Fruit fly (Drosophila melanogaster): ENCODE measurements around the gene CG12020.

The CG12020 gene

DNA sequence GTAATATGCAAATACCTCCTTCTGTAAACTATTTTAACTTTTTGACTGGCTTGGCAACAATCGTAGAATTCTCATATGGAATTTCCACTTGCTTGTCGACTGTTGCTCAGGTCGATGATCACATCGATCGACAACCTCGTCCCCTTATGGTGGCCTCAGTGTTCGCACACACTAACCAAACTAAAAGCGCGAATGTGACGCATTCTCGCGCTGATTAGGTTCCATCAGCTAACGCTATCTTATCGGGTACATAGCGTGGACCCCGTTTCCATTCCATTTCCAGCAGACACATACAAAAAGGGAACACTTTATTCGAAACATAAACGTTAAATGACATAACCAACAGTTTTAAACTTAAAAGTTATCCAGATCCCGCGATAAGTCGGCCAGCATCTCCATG is 7.8 kb upstream of the CG12020 start:
- TF ChIP-seq Eip75B (GFP tag; optimal IDR thresholded peaks at IDR 0.05) (no peak), CG7368 (GFP tag; optimal IDR thresholded peaks at IDR 0.05) (no peak), Ets21C (GFP tag; optimal IDR thresholded peaks at IDR 0.05) (no peak), vri (GFP tag; optimal IDR thresholded peaks at IDR 0.05) (peak; percentile 49), cyc (GFP tag; optimal IDR thresholded peaks at IDR 0.05) (no peak), CG3032 (tag; optimal IDR thresholded peaks at IDR 0.05) (no peak), CG15336 (GFP tag; IDR thresholded peaks at IDR 0.05) (no peak), Hr4 (GFP tag; optimal IDR thresholded peaks at IDR 0.05) (no peak)

- TF ChIP-seq CG8119 (GFP tag; IDR thresholded peaks at IDR 0.05) (peak; percentile 33; the same call in 2 of the 3 replicates), dsx (GFP tag; optimal IDR thresholded peaks at IDR 0.05; ENCODE audit: poor library complexity, severe bottlenecking) (peak; percentile 99), ss (GFP tag; optimal IDR thresholded peaks at IDR 0.05) (peak in 1 of 2 experiments; percentile 2), CG6854 (GFP tag; optimal IDR thresholded peaks at IDR 0.05) (peak; percentile 15), OdsH (GFP tag; optimal IDR thresholded peaks at IDR 0.05) (no peak), Eip93F (GFP tag; optimal IDR thresholded peaks at IDR 0.05) (no peak), CG11294 (GFP tag; IDR thresholded peaks at IDR 0.05) (no peak), svp (GFP tag) (peak; percentile 85), Ets21C (GFP tag; optimal IDR thresholded peaks at IDR 0.05) (no peak), Blimp-1 (GFP tag; optimal IDR thresholded peaks at IDR 0.05) (peak; percentile 50), pdm3 (GFP tag; optimal IDR thresholded peaks at IDR 0.05) (no peak), acj6 (GFP tag; optimal IDR thresholded peaks at IDR 0.05) (no peak), salr (GFP tag; optimal IDR thresholded peaks at IDR 0.05) (no peak), Sox14 (GFP tag; optimal IDR thresholded peaks at IDR 0.05) (no peak), CG6808 (GFP tag; optimal IDR thresholded peaks at IDR 0.05) (no peak), Hr39 (GFP tag; optimal IDR thresholded peaks at IDR 0.05) (no peak), CG6163 (GFP tag; IDR thresholded peaks at IDR 0.05) (peak; percentile 56), achi (GFP tag; optimal IDR thresholded peaks at IDR 0.05) (no peak), CG10631 (GFP tag; optimal IDR thresholded peaks at IDR 0.05) (no peak), fkh (GFP tag; optimal IDR thresholded peaks at IDR 0.05) (peak; percentile 63), Ets96B (tag; optimal IDR thresholded peaks at IDR 0.05) (no peak), CG7368 (GFP tag; optimal IDR thresholded peaks at IDR 0.05) (no peak), Sox102F (GFP tag; optimal IDR thresholded peaks at IDR 0.05) (no peak), CG16779 (tag; optimal IDR thresholded peaks at IDR 0.05) (no peak), fd59A (GFP tag; optimal IDR thresholded peaks at IDR 0.05) (no peak), Hr38 (GFP tag; optimal IDR thresholded peaks at IDR 0.05) (no peak), Gug (GFP tag; IDR thresholded peaks at IDR 0.05) (no peak), topi (GFP tag; optimal IDR thresholded peaks at IDR 0.05) (no peak), Lpt (GFP tag; optimal IDR thresholded peaks at IDR 0.05) (no peak), CG6276 (GFP tag; optimal IDR thresholded peaks at IDR 0.05) (no peak), eg (GFP tag; IDR thresholded peaks at IDR 0.05) (0 out of 3 replicates have a peak, but pooled peaks have one; percentile 23), CG3032 (tag; optimal IDR thresholded peaks at IDR 0.05) (no peak), fd85E (GFP tag; optimal IDR thresholded peaks at IDR 0.05) (no peak), CG32006 (GFP tag; optimal IDR thresholded peaks at IDR 0.05) (no peak), Sox15 (GFP tag; optimal IDR thresholded peaks at IDR 0.05) (no peak), Smox (GFP tag; optimal IDR thresholded peaks at IDR 0.05) (no peak), Hr4 (GFP tag; optimal IDR thresholded peaks at IDR 0.05) (no peak), CG8632 (GFP tag; optimal IDR thresholded peaks at IDR 0.05) (no peak), Eip78C (GFP tag) (no peak), CG1621 (tag; optimal IDR thresholded peaks at IDR 0.05) (no peak), CG15336 (GFP tag; IDR thresholded peaks at IDR 0.05) (peak; percentile 19; the same call in 1 of the 2 replicates), CG31627 (GFP tag; optimal IDR thresholded peaks at IDR 0.05) (no peak), CG9139 (GFP tag; optimal IDR thresholded peaks at IDR 0.05) (no peak), vri (GFP tag; optimal IDR thresholded peaks at IDR 0.05) (peak; percentile 90), spab (GFP tag; optimal IDR thresholded peaks at IDR 0.05) (no peak)
These were observed 2.8 kb upstream of the CG12020 start for dm6 chr3L:1794164-1794942.

All from whole organism, prepupa.